Worm (Caenorhabditis elegans): ENCODE data around the gene ule-5.

Gene ule-5

ce11 chrX:11852494-11852893 lies 30.4 kb upstream of the ule-5 start, which contains the start of gene xtr-1:
TSS of gene xtr-1 (plus strand) at chrX:11852794.
- TF ChIP-seq ztf-4 (tag; optimal IDR thresholded peaks at IDR 0.05) (no peak), ztf-11 (tag; optimal IDR thresholded peaks at IDR 0.05) (no peak), unc-39 (tag; optimal IDR thresholded peaks at IDR 0.05) (no peak)

DNA sequence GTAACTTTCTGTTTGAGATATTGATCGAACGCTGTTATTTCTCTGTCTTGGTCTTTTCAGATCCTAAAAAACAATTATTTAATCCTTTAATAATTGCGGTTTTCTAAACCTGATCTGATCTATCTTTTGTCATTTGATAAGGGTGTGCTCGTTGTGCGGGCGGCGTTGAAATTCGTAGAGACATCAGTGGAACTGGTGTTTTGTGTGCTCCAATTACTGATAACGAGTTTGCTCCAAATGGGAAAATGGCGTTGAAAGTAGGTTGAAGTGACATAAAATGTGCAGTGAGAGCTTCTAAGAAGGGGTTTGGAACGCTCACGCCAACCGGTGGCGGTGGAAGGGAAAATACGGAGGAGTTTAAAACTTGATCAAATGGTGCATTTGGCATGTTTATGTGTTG lies 28.5 kb upstream of the ule-5 start:
- TF ChIP-seq ztf-4 (tag; optimal IDR thresholded peaks at IDR 0.05) (no peak), fkh-2 (tag; optimal IDR thresholded peaks at IDR 0.05) (no peak), fkh-10 (GFP tag; optimal IDR thresholded peaks at IDR 0.05) (no peak), pqm-1 (tag; optimal IDR thresholded peaks at IDR 0.05) (peak; percentile 56), nhr-67 (tag; optimal IDR thresholded peaks at IDR 0.05) (no peak), elt-2 (tag; optimal IDR thresholded peaks at IDR 0.05) (peak; percentile 67)

- TF ChIP-seq lsy-12 (tag; optimal IDR thresholded peaks at IDR 0.05) (no peak), ztf-11 (tag; optimal IDR thresholded peaks at IDR 0.05) (no peak), nhr-237 (tag; optimal IDR thresholded peaks at IDR 0.05) (no peak)
These were observed 28.0 kb upstream of the ule-5 start, which contains the start of gene F54F7.8 for ce11 chrX:11854903-11855302. TSS of gene F54F7.8 (minus strand) at chrX:11855003.

ce11 chrX:11856214-11856613 lies 26.7 kb upstream of the ule-5 start:
- TF ChIP-seq zag-1 (tag; optimal IDR thresholded peaks at IDR 0.05), result no peak
- TF ChIP-seq skn-1 (tag; optimal IDR thresholded peaks at IDR 0.05), result no peak
- no peak for TF ChIP-seq lsy-12 (tag; optimal IDR thresholded peaks at IDR 0.05)
- TF ChIP-seq elt-1 (tag; optimal IDR thresholded peaks at IDR 0.05), result no peak
- TF ChIP-seq egl-27 (tag; optimal IDR thresholded peaks at IDR 0.05), result no peak
- no peak for TF ChIP-seq pqm-1 (tag; optimal IDR thresholded peaks at IDR 0.05)
- no peak for TF ChIP-seq nhr-28 (tag; optimal IDR thresholded peaks at IDR 0.05)
- no peak for TF ChIP-seq ceh-82 (tag; optimal IDR thresholded peaks at IDR 0.05)
- no peak for TF ChIP-seq aly-2 (tag; optimal IDR thresholded peaks at IDR 0.05)
- no peak for TF ChIP-seq pha-4 (tag; optimal IDR thresholded peaks at IDR 0.05)
- no peak for TF ChIP-seq nhr-77 (tag; optimal IDR thresholded peaks at IDR 0.05)
- TF ChIP-seq nhr-11 (tag; optimal IDR thresholded peaks at IDR 0.05), result no peak
- TF ChIP-seq nhr-25 (tag; optimal IDR thresholded peaks at IDR 0.05), result no peak
- TF ChIP-seq egl-5 (tag; optimal IDR thresholded peaks at IDR 0.05), result no peak
- no peak for TF ChIP-seq snpc-4 (tag; optimal IDR thresholded peaks at IDR 0.05)
- no peak for TF ChIP-seq unc-62 (GFP tag; optimal IDR thresholded peaks at IDR 0.05)
- TF ChIP-seq ama-1 (optimal IDR thresholded peaks at IDR 0.05), result no peak

DNA sequence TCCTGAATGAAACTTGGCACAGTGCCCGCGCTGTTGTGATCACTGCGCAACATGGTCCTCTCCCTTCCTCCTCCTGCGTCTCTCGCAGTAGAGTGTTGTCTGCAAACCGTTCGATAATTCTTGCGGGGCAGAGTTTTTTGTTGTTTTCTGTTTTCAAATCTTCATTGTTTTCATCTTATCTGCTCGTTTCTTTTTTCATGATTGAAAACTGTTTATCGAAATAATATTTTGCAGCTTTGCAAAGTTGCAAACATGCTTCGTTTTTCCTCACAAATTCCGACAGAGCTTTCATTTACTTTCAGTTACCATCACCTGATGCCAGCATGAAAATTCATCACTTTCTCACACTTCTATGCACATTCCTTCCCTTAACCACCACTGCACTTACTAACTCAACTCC lies 25.7 kb upstream of the ule-5 start, which contains the start of gene mes-1:
Gene mes-1 (plus strand): TSS at position 301 of the 400 bp plus-strand sequence.
- TF ChIP-seq elt-2 (tag; optimal IDR thresholded peaks at IDR 0.05) (no peak), nhr-237 (tag; optimal IDR thresholded peaks at IDR 0.05) (no peak), nhr-67 (tag; optimal IDR thresholded peaks at IDR 0.05) (no peak), mdl-1 (tag; optimal IDR thresholded peaks at IDR 0.05) (no peak), ceh-82 (tag; optimal IDR thresholded peaks at IDR 0.05) (no peak), mml-1 (tag; optimal IDR thresholded peaks at IDR 0.05) (no peak), ceh-16 (tag; optimal IDR thresholded peaks at IDR 0.05) (no peak), nhr-11 (tag; optimal IDR thresholded peaks at IDR 0.05) (no peak), nhr-25 (tag; optimal IDR thresholded peaks at IDR 0.05) (no peak), unc-39 (tag; optimal IDR thresholded peaks at IDR 0.05) (no peak), R02D3.7 (tag; optimal IDR thresholded peaks at IDR 0.05) (no peak)

DNA sequence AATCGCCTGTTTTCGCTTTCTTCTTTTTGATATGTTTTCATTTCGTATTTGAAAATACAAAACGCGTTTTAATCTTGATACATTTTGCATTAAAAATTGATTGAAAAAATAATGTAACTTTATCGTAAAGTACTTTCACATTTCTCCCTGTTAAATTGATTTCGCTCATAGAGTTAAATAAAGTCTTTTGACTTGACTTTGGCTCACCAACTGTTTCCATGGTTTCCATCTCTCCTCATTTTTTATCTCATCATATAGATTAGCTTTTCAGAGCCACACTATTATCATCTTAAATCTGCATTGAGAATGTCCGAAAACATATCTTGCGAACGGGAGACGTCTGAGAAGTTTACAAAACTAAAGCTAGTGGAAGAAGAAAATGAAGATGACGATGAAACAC lies 19.6 kb upstream of the ule-5 start, which contains the start of gene F54F7.10:
Gene F54F7.10 (plus strand): TSS at position 301 of the 400 bp plus-strand sequence.
- TF ChIP-seq nhr-43 (tag; optimal IDR thresholded peaks at IDR 0.05; ENCODE audit: poor library complexity, severe bottlenecking) (no peak), nhr-25 (tag; optimal IDR thresholded peaks at IDR 0.05) (no peak), egl-27 (tag; optimal IDR thresholded peaks at IDR 0.05) (no peak), hmg-11 (tag; optimal IDR thresholded peaks at IDR 0.05) (no peak), ceh-28 (tag; optimal IDR thresholded peaks at IDR 0.05) (no peak), mml-1 (tag; optimal IDR thresholded peaks at IDR 0.05) (no peak), elt-2 (tag; optimal IDR thresholded peaks at IDR 0.05) (no peak), mdl-1 (tag; optimal IDR thresholded peaks at IDR 0.05) (no peak), lin-39 (tag; optimal IDR thresholded peaks at IDR 0.05) (no peak), tbx-2 (tag; optimal IDR thresholded peaks at IDR 0.05) (no peak), nhr-76 (tag; optimal IDR thresholded peaks at IDR 0.05) (no peak), nhr-67 (tag; optimal IDR thresholded peaks at IDR 0.05) (no peak), jun-1 (tag; optimal IDR thresholded peaks at IDR 0.05) (no peak), unc-62 (GFP tag; optimal IDR thresholded peaks at IDR 0.05) (no peak), R02D3.7 (tag; optimal IDR thresholded peaks at IDR 0.05) (no peak), nhr-12 (tag; optimal IDR thresholded peaks at IDR 0.05) (no peak), nhr-23 (tag; optimal IDR thresholded peaks at IDR 0.05) (no peak)

All from whole organism, L3 larva.